Fruit fly (Drosophila melanogaster) whole organism, embryonic: ENCODE measurements around the gene CG31549.

Source experiments
- Bteb2 ChIP-seq: fragments of 200-800 bp; sonication (Bioruptor generic); optimal IDR thresholded peaks from 2 replicates; lab custom pipeline; 2016; ENCODE audit warnings: missing biosample characterization, missing genetic modification characterization
- CG11696 ChIP-seq: fragments of 200-800 bp; sonication (Bioruptor generic); IDR thresholded peaks from 2 replicates; pipeline ENCODE4 v1.3.6; 2022; ENCODE audit warnings: missing biosample characterization, missing genetic modification characterization
- CG12299 ChIP-seq: fragments of 200-800 bp; sonication (Bioruptor generic); optimal IDR thresholded peaks from 2 replicates; lab custom pipeline; 2018; ENCODE audit warnings: missing biosample characterization, mild to moderate bottlenecking, missing genetic modification characterization
- CG13287 ChIP-seq: fragments of 200-800 bp; sonication (Bioruptor generic); IDR thresholded peaks from 2 replicates; pipeline ENCODE4 v1.3.6; 2022; ENCODE audit warnings: missing biosample characterization, missing genetic modification characterization; ENCODE audit not compliant: partially characterized antibody
- CG14667 ChIP-seq: fragments of 200-800 bp; sonication (Bioruptor generic); IDR thresholded peaks from 2 replicates; pipeline ENCODE4 v1.3.6; 2022; ENCODE audit warnings: missing biosample characterization, missing genetic modification characterization
- CG15696 ChIP-seq: fragments of 200-800 bp; sonication (Bioruptor generic); optimal IDR thresholded peaks from 2 replicates; lab custom pipeline; 2019; ENCODE audit warnings: missing biosample characterization, mild to moderate bottlenecking, missing genetic modification characterization, moderate library complexity
- CG16815 ChIP-seq: fragments of 200-800 bp; sonication (Bioruptor generic); optimal IDR thresholded peaks from 3 replicates; lab custom pipeline; 2017; ENCODE audit warnings: missing biosample characterization, mild to moderate bottlenecking, missing genetic modification characterization
- CG16863 ChIP-seq: fragments of 200-800 bp; sonication (Bioruptor generic); optimal IDR thresholded peaks from 3 replicates; lab custom pipeline; 2016; ENCODE audit warnings: missing biosample characterization, missing genetic modification characterization
- CG17568 ChIP-seq: fragments of 200-800 bp; sonication (Bioruptor generic); optimal IDR thresholded peaks from 2 replicates; lab custom pipeline; 2018; ENCODE audit warnings: missing biosample characterization, mild to moderate bottlenecking, missing genetic modification characterization, moderate library complexity
- CG18619 ChIP-seq: fragments of 200-800 bp; sonication (Bioruptor generic); optimal IDR thresholded peaks from 3 replicates; lab custom pipeline; 2017; ENCODE audit warnings: missing biosample characterization, mild to moderate bottlenecking, missing genetic modification characterization
- CG18764 ChIP-seq: fragments of 200-800 bp; sonication (Bioruptor generic); optimal IDR thresholded peaks from 3 replicates; lab custom pipeline; 2016; ENCODE audit warnings: missing biosample characterization, missing genetic modification characterization
- CG30403 ChIP-seq: fragments of 200-800 bp; sonication (Bioruptor generic); optimal IDR thresholded peaks from 3 replicates; lab custom pipeline; 2016; ENCODE audit warnings: missing biosample characterization, missing genetic modification characterization
- CG31365 ChIP-seq: fragments of 200-800 bp; sonication (Bioruptor generic); optimal IDR thresholded peaks from 2 replicates; lab custom pipeline; 2018; ENCODE audit warnings: missing biosample characterization, mild to moderate bottlenecking, missing genetic modification characterization
- CG6272 ChIP-seq: fragments of 200-800 bp; sonication (Bioruptor generic); IDR thresholded peaks from 2 replicates; pipeline ENCODE4 v1.3.6; 2022; ENCODE audit warnings: missing biosample characterization, missing genetic modification characterization
- CG6689 ChIP-seq: fragments of 200-800 bp; sonication (Bioruptor generic); IDR thresholded peaks from 2 replicates; pipeline ENCODE4 v1.3.6; 2022; ENCODE audit warnings: missing biosample characterization, missing genetic modification characterization
- CG8281 ChIP-seq: fragments of 200-800 bp; sonication (Bioruptor generic); optimal IDR thresholded peaks from 2 replicates; lab custom pipeline; 2018; ENCODE audit warnings: missing biosample characterization, mild to moderate bottlenecking, missing genetic modification characterization, moderate library complexity
- CG9817 ChIP-seq: fragments of 200-800 bp; sonication (Bioruptor generic); optimal IDR thresholded peaks from 2 replicates; lab custom pipeline; 2018; ENCODE audit warnings: missing biosample characterization, mild to moderate bottlenecking, missing genetic modification characterization, moderate library complexity
- ERR ChIP-seq: fragments of 200-800 bp; sonication (Bioruptor generic); optimal IDR thresholded peaks from 2 replicates; lab custom pipeline; 2016; ENCODE audit warnings: missing biosample characterization, missing genetic modification characterization
- Elba2 ChIP-seq: fragments of 200-800 bp; sonication (Bioruptor generic); optimal IDR thresholded peaks from 3 replicates; lab custom pipeline; 2016; ENCODE audit warnings: missing biosample characterization, missing genetic modification characterization
- GATAe ChIP-seq: fragments of 200-800 bp; sonication (Bioruptor generic); conservative IDR thresholded peaks from 2 replicates; pipeline ENCODE4 v1.3.6; 2022; ENCODE audit warnings: missing biosample characterization, missing genetic modification characterization
- Lhr ChIP-seq: fragments of 200-800 bp; sonication (Bioruptor generic); optimal IDR thresholded peaks from 3 replicates; lab custom pipeline; 2017; ENCODE audit warnings: mild to moderate bottlenecking, missing biosample characterization, missing genetic modification reagents, missing genetic modification characterization
- Lim3 ChIP-seq: fragments of 200-800 bp; sonication (Bioruptor generic); IDR thresholded peaks from 2 replicates; pipeline ENCODE4 v1.3.6; 2022; ENCODE audit warnings: missing biosample characterization, missing genetic modification characterization
- Med ChIP-seq: fragments of 200-800 bp; sonication (Bioruptor generic); peaks from one replicate; lab custom pipeline; 2016; ENCODE audit warnings: missing biosample characterization, missing genetic modification characterization, mild to moderate bottlenecking, inconsistent platforms, moderate library complexity
- NFAT ChIP-seq: fragments of 200-800 bp; sonication (Bioruptor generic); IDR thresholded peaks from 2 replicates; pipeline ENCODE4 v1.3.6; 2022; ENCODE audit warnings: missing biosample characterization, missing genetic modification characterization
- NfI ChIP-seq: fragments of 200-800 bp; sonication (Bioruptor generic); optimal IDR thresholded peaks from 3 replicates; lab custom pipeline; 2018; ENCODE audit warnings: missing biosample characterization, mild to moderate bottlenecking, missing genetic modification characterization, moderate library complexity
- Usf ChIP-seq: fragments of 200-800 bp; sonication (Bioruptor generic); optimal IDR thresholded peaks from 2 replicates; lab custom pipeline; 2017; ENCODE audit warnings: missing genotype, missing biosample characterization, missing genetic modification characterization
- aop ChIP-seq: fragments of 200-800 bp; sonication (Bioruptor generic); IDR thresholded peaks from 2 replicates; pipeline ENCODE4 v1.3.6; 2022; ENCODE audit warnings: missing biosample characterization, missing genetic modification characterization
- ato ChIP-seq: fragments of 200-800 bp; sonication (Bioruptor generic); IDR thresholded peaks from 2 replicates; pipeline ENCODE4 v1.3.6; 2022; ENCODE audit warnings: missing biosample characterization, missing genetic modification characterization; ENCODE audit not compliant: partially characterized antibody
- bcd ChIP-seq: fragments of 200-800 bp; sonication (Bioruptor generic); optimal IDR thresholded peaks from 2 replicates; lab custom pipeline; 2017; ENCODE audit warnings: missing biosample characterization, mild to moderate bottlenecking, missing genetic modification characterization
- cg ChIP-seq: fragments of 200-800 bp; sonication (Bioruptor generic); optimal IDR thresholded peaks from 3 replicates; lab custom pipeline; 2019; ENCODE audit warnings: missing biosample characterization, mild to moderate bottlenecking, missing genetic modification characterization, moderate library complexity
- chinmo ChIP-seq: fragments of 200-800 bp; sonication (Bioruptor generic); IDR thresholded peaks from 4 replicates; pipeline ENCODE4 v1.3.6; 2022; ENCODE audit warnings: missing biosample characterization, missing genetic modification characterization; ENCODE audit not compliant: partially characterized antibody
- dm ChIP-seq: fragments of 200-800 bp; sonication (Bioruptor generic); optimal IDR thresholded peaks from 3 replicates; lab custom pipeline; 2016; ENCODE audit warnings: missing biosample characterization, missing genetic modification characterization
- ems ChIP-seq: fragments of 200-800 bp; sonication (Bioruptor generic); optimal IDR thresholded peaks from 3 replicates; lab custom pipeline; 2016; ENCODE audit warnings: missing biosample characterization, missing genetic modification characterization
- en ChIP-seq: fragments of 200-800 bp; sonication (Bioruptor generic); optimal IDR thresholded peaks from 2 replicates; lab custom pipeline; 2016; ENCODE audit warnings: missing biosample characterization, missing genetic modification characterization
- eyg ChIP-seq: fragments of 200-800 bp; sonication (Bioruptor generic); optimal IDR thresholded peaks from 3 replicates; lab custom pipeline; 2016; ENCODE audit warnings: missing biosample characterization, missing genetic modification characterization
- gsb ChIP-seq: fragments of 200-800 bp; sonication (Bioruptor generic); IDR thresholded peaks from 2 replicates; pipeline ENCODE4 v1.3.6; 2022; ENCODE audit warnings: missing biosample characterization, missing genetic modification characterization
- inv ChIP-seq: fragments of 200-800 bp; sonication (Bioruptor generic); IDR thresholded peaks from 2 replicates; pipeline ENCODE4 v1.3.6; 2022; ENCODE audit warnings: missing biosample characterization, missing genetic modification characterization; ENCODE audit not compliant: partially characterized antibody
- kay ChIP-seq: fragments of 200-800 bp; sonication (Bioruptor generic); optimal IDR thresholded peaks from 2 replicates; lab custom pipeline; 2016; ENCODE audit warnings: missing biosample characterization, missing genetic modification characterization
- kni ChIP-seq: fragments of 200-800 bp; sonication (Bioruptor generic); optimal IDR thresholded peaks from 3 replicates; lab custom pipeline; 2017; ENCODE audit warnings: mild to moderate bottlenecking, missing biosample characterization, missing genetic modification reagents, missing genetic modification characterization
- knrl ChIP-seq: fragments of 200-800 bp; sonication (Bioruptor generic); IDR thresholded peaks from 3 replicates; pipeline ENCODE4 v1.3.6; 2022; ENCODE audit warnings: missing biosample characterization, missing genetic modification characterization; ENCODE audit not compliant: partially characterized antibody
- maf-S ChIP-seq: fragments of 200-800 bp; sonication (Bioruptor generic); optimal IDR thresholded peaks from 2 replicates; lab custom pipeline; 2016; ENCODE audit warnings: missing biosample characterization, missing genetic modification characterization
- mirr ChIP-seq: fragments of 200-800 bp; sonication (Bioruptor generic); optimal IDR thresholded peaks from 3 replicates; lab custom pipeline; 2018; ENCODE audit warnings: missing biosample characterization, mild to moderate bottlenecking, missing genetic modification characterization
- nerfin-1 ChIP-seq: fragments of 200-800 bp; sonication (Bioruptor generic); optimal IDR thresholded peaks from 3 replicates; lab custom pipeline; 2019; ENCODE audit warnings: missing biosample characterization, mild to moderate bottlenecking, missing genetic modification characterization, moderate library complexity
- nerfin-2 ChIP-seq: fragments of 200-800 bp; sonication (Bioruptor generic); IDR thresholded peaks from 2 replicates; pipeline ENCODE4 v1.3.6; 2022; ENCODE audit warnings: missing biosample characterization, missing genetic modification characterization; ENCODE audit not compliant: partially characterized antibody
- sens-2 ChIP-seq: fragments of 200-800 bp; sonication (Bioruptor generic); IDR thresholded peaks from 2 replicates; pipeline ENCODE4 v1.3.6; 2022; ENCODE audit warnings: missing biosample characterization, missing genetic modification characterization
- sug ChIP-seq: fragments of 200-800 bp; optimal IDR thresholded peaks from 2 replicates; lab custom pipeline; 2019; ENCODE audit warnings: missing biosample characterization, mild to moderate bottlenecking, missing genetic modification characterization, moderate library complexity
- tna ChIP-seq: fragments of 200-800 bp; sonication (Bioruptor generic); IDR thresholded peaks from 2 replicates; pipeline ENCODE4 v1.3.6; 2022; ENCODE audit warnings: missing biosample characterization, missing genetic modification characterization; ENCODE audit not compliant: partially characterized antibody
- trem ChIP-seq: fragments of 200-800 bp; optimal IDR thresholded peaks from 3 replicates; lab custom pipeline; 2019; ENCODE audit warnings: missing biosample characterization, mild to moderate bottlenecking, missing genetic modification characterization, moderate library complexity
- trh ChIP-seq: fragments of 200-800 bp; sonication (Bioruptor generic); optimal IDR thresholded peaks from 2 replicates; lab custom pipeline; 2016; ENCODE audit warnings: missing biosample characterization, missing genetic modification characterization
- yki ChIP-seq: fragments of >200 bp; optimal IDR thresholded peaks from 3 replicates; lab custom pipeline; 2018

Gene CG31549

dm6 chr3R:5660198-5660893 lies 28.4 kb downstream of the CG31549 start, which contains the start of gene Wdr33:
Gene Wdr33, plus strand, starts transcription at chr3R:5660635.
- TF ChIP-seq CG18619 (GFP tag; lab: Kevin White, UChicago) = peak; percentile 1
- TF ChIP-seq CG6689 (GFP tag; lab: Robert Waterston, UW) = 0 out of 2 replicates have a peak, but pooled peaks have one; percentile 4
- TF ChIP-seq tna = peak; percentile 82
- TF ChIP-seq CG8281 (tag; lab: Kevin White, UChicago) = no peak
- no peak for TF ChIP-seq kni (GFP tag; lab: Kevin White, UChicago)
- no peak for TF ChIP-seq CG11696 (GFP tag; lab: Robert Waterston, UW)
- 0 out of 2 replicates have a peak, but pooled peaks have one; percentile 8 for TF ChIP-seq NFAT (GFP tag; lab: Robert Waterston, UW)
- peak; percentile 26 for TF ChIP-seq NfI (GFP tag; lab: Kevin White, UChicago)
- peak; percentile 10 for TF ChIP-seq sug
- no peak for TF ChIP-seq gsb (GFP tag; lab: Robert Waterston, UW)
- peak; percentile 15 for TF ChIP-seq Bteb2
- 0 out of 2 replicates have a peak, but pooled peaks have one; percentile 19 for TF ChIP-seq CG6272 (GFP tag; lab: Robert Waterston, UW)
- no peak for TF ChIP-seq CG16863 (GFP tag; lab: Kevin White, UChicago)
- peak; percentile 50 for TF ChIP-seq CG9817 (tag; lab: Kevin White, UChicago)
- no peak for TF ChIP-seq CG31365 (tag; lab: Kevin White, UChicago)
- peak; percentile 28 for TF ChIP-seq CG15696 (tag; lab: Kevin White, UChicago)
- TF ChIP-seq Lim3 (GFP tag; lab: Robert Waterston, UW) = no peak
- TF ChIP-seq CG14667 (GFP tag; lab: Robert Waterston, UW) = peak; percentile 16; the same call in 1 of the 2 replicates
- peak; percentile 6 for TF ChIP-seq dm (GFP tag; lab: Kevin White, UChicago)
- no peak for TF ChIP-seq maf-S (GFP tag; lab: Kevin White, UChicago)
- TF ChIP-seq Elba2 (GFP tag; lab: Kevin White, UChicago) = no peak
- TF ChIP-seq CG13287 (GFP tag; lab: Robert Waterston, UW) = peak; percentile 89
- no peak for TF ChIP-seq trh (GFP tag; lab: Kevin White, UChicago)
- TF ChIP-seq mirr (GFP tag; lab: Kevin White, UChicago) = no peak
- TF ChIP-seq ems (GFP tag; lab: Kevin White, UChicago) = no peak
- TF ChIP-seq sens-2 (GFP tag; lab: Robert Waterston, UW) = no peak
- TF ChIP-seq knrl (GFP tag; lab: Robert Waterston, UW) = peak; percentile 94
- TF ChIP-seq nerfin-2 (GFP tag; lab: Robert Waterston, UW) = peak; percentile 82
- peak; percentile 61; the same call in 2 of the 4 replicates for TF ChIP-seq chinmo
- TF ChIP-seq yki (lab: Kevin White, UChicago) = no peak
- TF ChIP-seq CG12299 (tag; lab: Kevin White, UChicago) = no peak
- peak; percentile 15 for TF ChIP-seq trem (tag; lab: Kevin White, UChicago)
- TF ChIP-seq Med (GFP tag; lab: Kevin White, UChicago) = no peak
- peak; percentile 30 for TF ChIP-seq CG16815
- TF ChIP-seq Usf (GFP tag; lab: Kevin White, UChicago) = peak; percentile 21
- TF ChIP-seq cg (GFP tag; lab: Kevin White, UChicago) = peak; percentile 64
- TF ChIP-seq GATAe = no peak
- TF ChIP-seq kay (GFP tag; lab: Kevin White, UChicago) = no peak
- TF ChIP-seq inv (GFP tag; lab: Robert Waterston, UW) = peak; percentile 91
- TF ChIP-seq en (GFP tag; lab: Kevin White, UChicago) = no peak
- TF ChIP-seq Lhr (GFP tag; lab: Kevin White, UChicago) = peak; percentile 20
- peak; percentile 68 for TF ChIP-seq ato (GFP tag; lab: Robert Waterston, UW)
- no peak for TF ChIP-seq aop (GFP tag; lab: Robert Waterston, UW)
- TF ChIP-seq nerfin-1 (tag; lab: Kevin White, UChicago) = no peak
- no peak for TF ChIP-seq ERR (GFP tag; lab: Kevin White, UChicago)
- no peak for TF ChIP-seq CG17568 (GFP tag; lab: Kevin White, UChicago)
- TF ChIP-seq CG18764 = no peak
- TF ChIP-seq eyg (GFP tag; lab: Kevin White, UChicago) = no peak
- TF ChIP-seq CG30403 = peak; percentile 58
- peak; percentile 22 for TF ChIP-seq bcd (GFP tag; lab: Kevin White, UChicago)
